Fruit fly (Drosophila melanogaster) whole organism, embryonic: ENCODE results near the gene CG5050.

Source experiments
- B-H2 ChIP-seq: fragments of 200-800 bp; sonication (Bioruptor generic); optimal IDR thresholded peaks from 2 replicates; lab custom pipeline; 2018; ENCODE audit warnings: missing biosample characterization, mild to moderate bottlenecking, missing genetic modification characterization
- Bdp1 ChIP-seq: fragments of 200-800 bp; sonication (Bioruptor generic); optimal IDR thresholded peaks from 3 replicates; lab custom pipeline; 2016; ENCODE audit warnings: missing biosample characterization, missing genetic modification characterization
- CG10147 ChIP-seq: fragments of 200-800 bp; sonication (Bioruptor generic); optimal IDR thresholded peaks from 2 replicates; lab custom pipeline; 2019; ENCODE audit warnings: missing biosample characterization, mild to moderate bottlenecking, missing genetic modification characterization, moderate library complexity
- CG1024 ChIP-seq: fragments of 200-800 bp; sonication (Bioruptor generic); IDR thresholded peaks from 2 replicates; pipeline ENCODE4 v1.3.6; 2022; ENCODE audit warnings: missing biosample characterization, missing genetic modification characterization
- CG10654 ChIP-seq: fragments of 200-800 bp; sonication (Bioruptor generic); optimal IDR thresholded peaks from 2 replicates; lab custom pipeline; 2016; ENCODE audit warnings: missing biosample characterization, missing genetic modification characterization
- CG11456 ChIP-seq: fragments of 200-800 bp; sonication (Bioruptor generic); IDR thresholded peaks from 3 replicates; pipeline ENCODE4 v1.3.6; 2022; ENCODE audit warnings: missing biosample characterization, missing genetic modification characterization
- CG12236 ChIP-seq: fragments of 200-800 bp; sonication (Bioruptor generic); optimal IDR thresholded peaks from 2 replicates; lab custom pipeline; 2016; ENCODE audit warnings: missing biosample characterization, missing genetic modification characterization
- CG14860 ChIP-seq: fragments of 200-800 bp; sonication (Bioruptor generic); IDR thresholded peaks from 3 replicates; pipeline ENCODE4 v1.3.6; 2022; ENCODE audit warnings: missing biosample characterization, missing genetic modification characterization; ENCODE audit not compliant: partially characterized antibody
- CG14965 ChIP-seq: fragments of 200-800 bp; sonication (Bioruptor generic); optimal IDR thresholded peaks from 2 replicates; lab custom pipeline; 2016; ENCODE audit warnings: missing biosample characterization, missing genetic modification characterization, borderline replicate concordance
- CG15479 ChIP-seq: fragments of 200-800 bp; sonication (Bioruptor generic); optimal IDR thresholded peaks from 3 replicates; lab custom pipeline; 2019; ENCODE audit warnings: missing biosample characterization, mild to moderate bottlenecking, missing genetic modification characterization, moderate library complexity
- CG17186 ChIP-seq: fragments of 200-800 bp; sonication (Bioruptor generic); optimal IDR thresholded peaks from 3 replicates; lab custom pipeline; 2017; ENCODE audit warnings: missing biosample characterization, missing genetic modification reagents, missing genetic modification characterization
- CG17359 ChIP-seq: fragments of 200-800 bp; sonication (Bioruptor generic); optimal IDR thresholded peaks from 3 replicates; lab custom pipeline; 2018; ENCODE audit warnings: missing biosample characterization, mild to moderate bottlenecking, missing genetic modification characterization, moderate library complexity
- CG17802 ChIP-seq: fragments of 200-800 bp; sonication (Bioruptor generic); optimal IDR thresholded peaks from 2 replicates; lab custom pipeline; 2018; ENCODE audit warnings: missing biosample characterization, mild to moderate bottlenecking, missing genetic modification characterization, moderate library complexity
- CG1832 ChIP-seq: fragments of 200-800 bp; sonication (Bioruptor generic); optimal IDR thresholded peaks from 2 replicates; lab custom pipeline; 2017; ENCODE audit warnings: missing biosample characterization, mild to moderate bottlenecking, missing genetic modification characterization, inconsistent platforms
- CG3163 ChIP-seq: fragments of 200-800 bp; sonication (Bioruptor generic); optimal IDR thresholded peaks from 3 replicates; lab custom pipeline; 2016; ENCODE audit warnings: missing biosample characterization, missing genetic modification characterization
- CG5180 ChIP-seq: fragments of 200-800 bp; sonication (Bioruptor generic); optimal IDR thresholded peaks from 3 replicates; lab custom pipeline; 2017; ENCODE audit warnings: missing biosample characterization, missing genetic modification characterization, mild to moderate bottlenecking, moderate library complexity, missing genetic modification reagents
- CG5953 ChIP-seq: fragments of 200-800 bp; sonication (Bioruptor generic); IDR thresholded peaks from 2 replicates; pipeline ENCODE4 v1.3.6; 2022; ENCODE audit warnings: missing biosample characterization, missing genetic modification characterization
- CG6854 ChIP-seq: fragments of 200-800 bp; sonication (Bioruptor generic); optimal IDR thresholded peaks from 3 replicates; lab custom pipeline; 2017; ENCODE audit warnings: missing biosample characterization, mild to moderate bottlenecking, missing genetic modification characterization
- CG7928 ChIP-seq: fragments of 200-800 bp; sonication (Bioruptor generic); optimal IDR thresholded peaks from 2 replicates; lab custom pipeline; 2017; ENCODE audit warnings: missing biosample characterization, mild to moderate bottlenecking, missing genetic modification characterization
- CG9817 ChIP-seq: fragments of 200-800 bp; sonication (Bioruptor generic); optimal IDR thresholded peaks from 2 replicates; lab custom pipeline; 2018; ENCODE audit warnings: missing biosample characterization, mild to moderate bottlenecking, missing genetic modification characterization, moderate library complexity
- CG9932 ChIP-seq: fragments of 200-800 bp; sonication (Bioruptor generic); IDR thresholded peaks from 2 replicates; pipeline ENCODE4 v1.3.6; 2022; ENCODE audit warnings: missing biosample characterization, missing genetic modification characterization
- CkIIα-i1 ChIP-seq: fragments of 200-800 bp; sonication (Bioruptor generic); IDR thresholded peaks from 2 replicates; pipeline ENCODE4 v1.3.6; 2022; ENCODE audit warnings: missing biosample characterization, missing genetic modification characterization
- HLH3B ChIP-seq: fragments of 200-800 bp; sonication (Bioruptor generic); IDR thresholded peaks from 2 replicates; pipeline ENCODE4 v1.3.6; 2022; ENCODE audit warnings: missing biosample characterization, missing genetic modification characterization
- Hmr ChIP-seq: fragments of 200-800 bp; sonication (Bioruptor generic); optimal IDR thresholded peaks from 3 replicates; lab custom pipeline; 2017; ENCODE audit warnings: mild to moderate bottlenecking, missing biosample characterization, missing genetic modification reagents, missing genetic modification characterization
- Hr78 ChIP-seq, 2 experiments: fragments of 200-800 bp in 1 of 2; fragments of >200 bp in 1 of 2; sonication (Bioruptor generic) in 1 of 2; optimal IDR thresholded peaks; 2 replicates each; lab custom pipeline; 2017 to 2019; ENCODE audit warnings: missing biosample characterization in 2 of 2, missing genetic modification characterization in 2 of 2, mild to moderate bottlenecking in 1 of 2, moderate library complexity in 1 of 2
- Lpt ChIP-seq: fragments of >200 bp; optimal IDR thresholded peaks from 2 replicates; lab custom pipeline; 2018; ENCODE audit warnings: missing biosample characterization, missing genetic modification characterization
- Poxn ChIP-seq: fragments of 200-800 bp; sonication (Bioruptor generic); IDR thresholded peaks from 2 replicates; pipeline ENCODE4 v1.3.6; 2022; ENCODE audit warnings: missing biosample characterization, missing genetic modification characterization
- Sox100B ChIP-seq: fragments of 200-800 bp; sonication (Bioruptor generic); optimal IDR thresholded peaks from 3 replicates; lab custom pipeline; 2018; ENCODE audit warnings: missing biosample characterization, mild to moderate bottlenecking, missing genetic modification characterization
- amos ChIP-seq: fragments of 200-800 bp; sonication (Bioruptor generic); IDR thresholded peaks from 2 replicates; pipeline ENCODE4 v1.3.6; 2022; ENCODE audit warnings: missing biosample characterization, missing genetic modification characterization; ENCODE audit not compliant: partially characterized antibody
- bbx ChIP-seq: fragments of 200-800 bp; sonication (Bioruptor generic); IDR thresholded peaks from 2 replicates; pipeline ENCODE4 v1.3.6; 2022; ENCODE audit warnings: missing biosample characterization, missing genetic modification characterization; ENCODE audit not compliant: partially characterized antibody
- cg ChIP-seq: fragments of 200-800 bp; sonication (Bioruptor generic); optimal IDR thresholded peaks from 3 replicates; lab custom pipeline; 2019; ENCODE audit warnings: missing biosample characterization, mild to moderate bottlenecking, missing genetic modification characterization, moderate library complexity
- crol ChIP-seq: fragments of 200-800 bp; sonication (Bioruptor generic); IDR thresholded peaks from 2 replicates; pipeline ENCODE4 v1.3.6; 2022; ENCODE audit warnings: missing biosample characterization, missing genetic modification characterization
- emc ChIP-seq: fragments of 200-800 bp; sonication (Bioruptor generic); optimal IDR thresholded peaks from 2 replicates; lab custom pipeline; 2016; ENCODE audit warnings: missing biosample characterization, missing genetic modification characterization
- hb ChIP-seq: fragments of 200-800 bp; sonication (Bioruptor generic); IDR thresholded peaks from 3 replicates; pipeline ENCODE4 v1.3.6; 2022; ENCODE audit warnings: missing biosample characterization, missing genetic modification characterization; ENCODE audit not compliant: partially characterized antibody
- hbn ChIP-seq: fragments of 200-800 bp; sonication (Bioruptor generic); IDR thresholded peaks from 2 replicates; pipeline ENCODE4 v1.3.6; 2022; ENCODE audit warnings: missing biosample characterization, missing genetic modification characterization; ENCODE audit not compliant: partially characterized antibody
- her ChIP-seq: fragments of 200-800 bp; sonication (Bioruptor generic); optimal IDR thresholded peaks from 2 replicates; lab custom pipeline; 2016; ENCODE audit warnings: missing biosample characterization, missing genetic modification characterization
- ind ChIP-seq: fragments of 200-800 bp; sonication (Bioruptor generic); optimal IDR thresholded peaks from 3 replicates; lab custom pipeline; 2016; ENCODE audit warnings: missing biosample characterization, missing genetic modification characterization
- luna ChIP-seq: fragments of 200-800 bp; sonication (Bioruptor generic); optimal IDR thresholded peaks from 2 replicates; lab custom pipeline; 2016; ENCODE audit warnings: missing biosample characterization, missing genetic modification characterization
- mam ChIP-seq: fragments of 200-800 bp; sonication (Bioruptor generic); optimal IDR thresholded peaks from 3 replicates; lab custom pipeline; 2016; ENCODE audit warnings: missing biosample characterization, missing genetic modification characterization
- mld ChIP-seq: fragments of 200-800 bp; sonication (Bioruptor generic); IDR thresholded peaks from 3 replicates; pipeline ENCODE4 v1.3.6; 2022; ENCODE audit warnings: missing biosample characterization, missing genetic modification characterization; ENCODE audit not compliant: partially characterized antibody
- run ChIP-seq: fragments of 200-800 bp; sonication (Bioruptor generic); optimal IDR thresholded peaks from 3 replicates; lab custom pipeline; 2018; ENCODE audit warnings: missing biosample characterization, mild to moderate bottlenecking, missing genetic modification characterization
- sr ChIP-seq: fragments of 200-800 bp; sonication (Bioruptor generic); IDR thresholded peaks from 3 replicates; pipeline ENCODE4 v1.3.6; 2022; ENCODE audit warnings: missing biosample characterization, missing genetic modification characterization
- stwl ChIP-seq: fragments of 200-800 bp; sonication (Bioruptor generic); optimal IDR thresholded peaks from 3 replicates; lab custom pipeline; 2018; ENCODE audit warnings: missing biosample characterization, mild to moderate bottlenecking, missing genetic modification characterization, moderate library complexity
- sug ChIP-seq: fragments of 200-800 bp; optimal IDR thresholded peaks from 2 replicates; lab custom pipeline; 2019; ENCODE audit warnings: missing biosample characterization, mild to moderate bottlenecking, missing genetic modification characterization, moderate library complexity
- unc-4 ChIP-seq: fragments of 200-800 bp; sonication (Bioruptor generic); IDR thresholded peaks from 2 replicates; pipeline ENCODE4 v1.3.6; 2022; ENCODE audit warnings: missing biosample characterization, missing genetic modification characterization; ENCODE audit not compliant: partially characterized antibody
- unpg ChIP-seq: fragments of 200-800 bp; sonication (Bioruptor generic); optimal IDR thresholded peaks from 3 replicates; lab custom pipeline; 2018; ENCODE audit warnings: missing biosample characterization, mild to moderate bottlenecking, missing genetic modification characterization, moderate library complexity
- vvl ChIP-seq: fragments of 200-800 bp; sonication (Bioruptor generic); IDR thresholded peaks from 2 replicates; pipeline ENCODE4 v1.3.6; 2022; ENCODE audit warnings: missing biosample characterization, missing genetic modification characterization
- wdn ChIP-seq: fragments of 200-800 bp; sonication (Bioruptor generic); IDR thresholded peaks from 2 replicates; pipeline ENCODE4 v1.3.6; 2022; ENCODE audit warnings: missing biosample characterization, missing genetic modification characterization
- wek ChIP-seq: fragments of 200-800 bp; sonication (Bioruptor generic); optimal IDR thresholded peaks from 3 replicates; lab custom pipeline; 2018; ENCODE audit warnings: missing biosample characterization, mild to moderate bottlenecking, missing genetic modification characterization, moderate library complexity
- zen2 ChIP-seq: fragments of 200-800 bp; sonication (Bioruptor generic); IDR thresholded peaks from 3 replicates; pipeline ENCODE4 v1.3.6; 2022; ENCODE audit warnings: missing biosample characterization, missing genetic modification characterization; ENCODE audit not compliant: partially characterized antibody

The CG5050 gene

DNA sequence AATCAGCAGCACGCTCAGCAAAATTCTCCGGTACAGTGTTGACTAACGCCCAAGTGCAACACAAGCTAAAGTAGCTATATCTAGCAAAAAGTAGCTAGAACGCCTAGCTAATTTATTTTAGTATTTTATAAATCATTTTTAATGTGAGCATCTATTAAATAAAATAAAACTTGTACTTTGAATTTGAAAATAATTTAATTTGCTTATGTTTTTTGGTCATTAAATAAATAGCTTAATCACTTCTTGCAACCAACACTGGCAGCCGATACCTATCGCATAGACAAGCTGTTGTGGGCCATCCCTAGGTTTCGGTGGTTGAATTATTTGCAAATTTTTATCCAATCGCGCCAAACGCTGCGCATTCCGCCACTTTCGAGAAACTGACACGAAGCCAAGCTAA is 42.4 kb upstream of the CG5050 start, which contains the start of the genes Polr2J and CG15141 (continued):
- no peak for TF ChIP-seq CG14965
- no peak for TF ChIP-seq Poxn
- TF ChIP-seq sug (tag; lab: Kevin White, UChicago): peak; percentile 88
- peak; percentile 84 for TF ChIP-seq HLH3B (GFP tag; lab: Robert Waterston, UW)
- TF ChIP-seq Sox100B (GFP tag; lab: Kevin White, UChicago): peak; percentile 81
- TF ChIP-seq crol: no peak
- TF ChIP-seq zen2 (GFP tag; lab: Robert Waterston, UW): no peak; the same call in 2 of the 3 replicates
- peak; percentile 91 for TF ChIP-seq CG11456
- TF ChIP-seq ind (GFP tag; lab: Kevin White, UChicago): peak; percentile 87
- TF ChIP-seq CG12236 (GFP tag; lab: Kevin White, UChicago): no peak
- TF ChIP-seq Hmr (GFP tag; lab: Kevin White, UChicago): no peak
- no peak for TF ChIP-seq mld (GFP tag; lab: Robert Waterston, UW)
- TF ChIP-seq CG10147: no peak
- no peak for TF ChIP-seq sr
- no peak for TF ChIP-seq Hr78 (GFP tag; optimal IDR thresholded peaks at IDR 0.05; lab: Kevin White, UChicago)
- peak; percentile 63 for TF ChIP-seq CG17186 (GFP tag; lab: Kevin White, UChicago)
- peak; percentile 80 for TF ChIP-seq mam (GFP tag; lab: Kevin White, UChicago)
- peak; percentile 83 for TF ChIP-seq CG10654 (GFP tag; lab: Kevin White, UChicago)
- TF ChIP-seq CG3163: peak; percentile 38
- peak; percentile 75 for TF ChIP-seq CG17359
- TF ChIP-seq bbx: peak; percentile 68
- TF ChIP-seq CG7928: peak; percentile 68
- TF ChIP-seq stwl (tag; lab: Kevin White, UChicago): peak; percentile 95
- TF ChIP-seq run (tag; lab: Kevin White, UChicago): no peak
- TF ChIP-seq CkIIα-i1 (GFP tag; lab: Robert Waterston, UW): no peak
- TF ChIP-seq unpg (GFP tag; lab: Kevin White, UChicago): peak; percentile 88
- TF ChIP-seq CG1024 (GFP tag; lab: Robert Waterston, UW): no peak; the same call in 1 of the 2 replicates
- no peak for TF ChIP-seq Lpt (GFP tag; lab: Kevin White, UChicago)
- no peak for TF ChIP-seq her (GFP tag; lab: Kevin White, UChicago)
- TF ChIP-seq CG15479 (GFP tag; lab: Kevin White, UChicago): peak; percentile 14
- TF ChIP-seq wek (GFP tag; lab: Kevin White, UChicago): no peak
- TF ChIP-seq cg (GFP tag; lab: Kevin White, UChicago): no peak
- TF ChIP-seq CG5953: no peak
- peak; percentile 89 for TF ChIP-seq unc-4 (GFP tag; lab: Robert Waterston, UW)
- TF ChIP-seq CG14860: peak; percentile 75
- TF ChIP-seq wdn (GFP tag; lab: Robert Waterston, UW): peak; percentile 82
- TF ChIP-seq vvl (GFP tag; lab: Robert Waterston, UW): peak; percentile 88
- no peak for TF ChIP-seq CG1832
- TF ChIP-seq CG5180: no peak
- TF ChIP-seq hbn (GFP tag; lab: Robert Waterston, UW): peak; percentile 75
- TF ChIP-seq B-H2: peak; percentile 79
- peak; percentile 76 for TF ChIP-seq Bdp1 (GFP tag; lab: Kevin White, UChicago)
- peak; percentile 29 for TF ChIP-seq emc (GFP tag; lab: Kevin White, UChicago)
- no peak for TF ChIP-seq luna (GFP tag; lab: Kevin White, UChicago)
- peak; percentile 69; the same call in 2 of the 3 replicates for TF ChIP-seq hb (GFP tag; lab: Robert Waterston, UW)
- TF ChIP-seq CG9932 (GFP tag; lab: Robert Waterston, UW): peak; percentile 95
- peak; percentile 84 for TF ChIP-seq amos
- TF ChIP-seq CG17802 (tag; lab: Kevin White, UChicago): peak; percentile 59
- peak; percentile 91 for TF ChIP-seq CG9817 (tag; lab: Kevin White, UChicago)
- no peak for TF ChIP-seq CG6854
